Worm (Caenorhabditis elegans) whole organism, L1 larva: ENCODE results near the gene glb-1.

ENCODE experiments used
- ama-1 ChIP-seq: fragments of 150-350 bp; optimal IDR thresholded peaks from 2 replicates; lab custom pipeline; 2014
- lin-13 ChIP-seq: fragments of 150-350 bp; optimal IDR thresholded peaks from 2 replicates; lab custom pipeline; 2014; ENCODE audit warnings: missing biosample characterization, missing genetic modification reagents, missing genetic modification characterization
- pag-3 ChIP-seq: sonication (generic microtip); optimal IDR thresholded peaks from 2 replicates; lab custom pipeline; 2017; ENCODE audit warnings: missing genetic modification characterization, mild to moderate bottlenecking, missing compliant biosample characterization, antibody characterized with exemption, borderline replicate concordance; ENCODE audit not compliant: insufficient read depth
- skn-1 ChIP-seq: fragments of 150-350 bp; optimal IDR thresholded peaks from 2 replicates; lab custom pipeline; 2014; ENCODE audit warnings: missing biosample characterization, missing genetic modification characterization
- sox-4 ChIP-seq: sonication (generic microtip); optimal IDR thresholded peaks from 2 replicates; lab custom pipeline; 2016; ENCODE audit warnings: missing genetic modification characterization, missing compliant biosample characterization
- tlp-1 ChIP-seq: fragments of 150-350 bp; optimal IDR thresholded peaks from 2 replicates; lab custom pipeline; 2014; ENCODE audit warnings: missing biosample characterization, missing genetic modification characterization
- ztf-11 ChIP-seq, 2 experiments: sonication (generic microtip); optimal IDR thresholded peaks; 2 replicates each; lab custom pipeline; 2016 to 2017; ENCODE audit warnings: missing genetic modification characterization in 2 of 2, missing biosample characterization in 1 of 2, missing compliant biosample characterization in 1 of 2

ce11 chrIII:8955536-8955935 lies 32.4 kb upstream of the glb-1 start:
- TF ChIP-seq ztf-11 (tag; optimal IDR thresholded peaks at IDR 0.05; lab: Kevin White, UChicago), result no peak
- TF ChIP-seq ama-1 (lab: Kevin White, UChicago), result no peak
- no peak for TF ChIP-seq lin-13 (GFP tag; lab: Kevin White, UChicago)
- no peak for TF ChIP-seq tlp-1
- no peak for TF ChIP-seq pag-3 (tag; lab: Kevin White, UChicago)
- no peak for TF ChIP-seq skn-1 (tag; lab: Kevin White, UChicago)
- TF ChIP-seq sox-4 (tag; lab: Kevin White, UChicago), result no peak
